Fruit fly (Drosophila melanogaster) whole organism, embryonic: Measurements from ENCODE around the gene CG11768.

Experiments used
- Antp ChIP-seq: fragments of 200-800 bp; sonication (Bioruptor generic); optimal IDR thresholded peaks from 3 replicates; lab custom pipeline; 2016; ENCODE audit warnings: missing biosample characterization, missing genetic modification characterization
- Asciz ChIP-seq: fragments of 200-800 bp; sonication (Bioruptor generic); optimal IDR thresholded peaks from 2 replicates; lab custom pipeline; 2017; ENCODE audit warnings: missing biosample characterization, mild to moderate bottlenecking, missing genetic modification characterization, missing genetic modification reagents
- CG1024 ChIP-seq: fragments of 200-800 bp; sonication (Bioruptor generic); IDR thresholded peaks from 2 replicates; pipeline ENCODE4 v1.3.6; 2022; ENCODE audit warnings: missing biosample characterization, missing genetic modification characterization
- CG10979 ChIP-seq: fragments of 200-800 bp; sonication (Bioruptor generic); optimal IDR thresholded peaks from 2 replicates; lab custom pipeline; 2018; ENCODE audit warnings: missing biosample characterization, mild to moderate bottlenecking, missing genetic modification characterization, moderate library complexity
- CG11504 ChIP-seq: fragments of 200-800 bp; sonication (Bioruptor generic); optimal IDR thresholded peaks from 3 replicates; lab custom pipeline; 2019; ENCODE audit warnings: missing biosample characterization, mild to moderate bottlenecking, missing genetic modification characterization, moderate library complexity
- CG14050 ChIP-seq: fragments of 200-800 bp; sonication (Bioruptor generic); IDR thresholded peaks from 3 replicates; pipeline ENCODE4 v1.3.6; 2022; ENCODE audit warnings: missing biosample characterization, missing genetic modification characterization
- CG1603 ChIP-seq: fragments of 200-800 bp; sonication (Bioruptor generic); optimal IDR thresholded peaks from 2 replicates; lab custom pipeline; 2019; ENCODE audit warnings: missing biosample characterization, mild to moderate bottlenecking, missing genetic modification characterization, moderate library complexity
- CG1792 ChIP-seq: fragments of 200-800 bp; sonication (Bioruptor generic); optimal IDR thresholded peaks from 2 replicates; lab custom pipeline; 2016; ENCODE audit warnings: missing biosample characterization, missing genetic modification characterization
- CG2120 ChIP-seq: fragments of 200-800 bp; sonication (Bioruptor generic); optimal IDR thresholded peaks from 3 replicates; lab custom pipeline; 2016; ENCODE audit warnings: missing biosample characterization, missing genetic modification characterization
- CG2678 ChIP-seq: fragments of 200-800 bp; sonication (Bioruptor generic); optimal IDR thresholded peaks from 3 replicates; lab custom pipeline; 2019; ENCODE audit warnings: missing biosample characterization, mild to moderate bottlenecking, missing genetic modification characterization, moderate library complexity
- CG30431 ChIP-seq: fragments of 200-800 bp; sonication (Bioruptor generic); optimal IDR thresholded peaks from 2 replicates; lab custom pipeline; 2017; ENCODE audit warnings: missing biosample characterization, missing genetic modification characterization
- CG3065 ChIP-seq: fragments of 200-800 bp; sonication (Bioruptor generic); optimal IDR thresholded peaks from 2 replicates; lab custom pipeline; 2016; ENCODE audit warnings: missing biosample characterization, missing genetic modification characterization
- CG4404 ChIP-seq: fragments of 200-800 bp; sonication (Bioruptor generic); IDR thresholded peaks from 2 replicates; pipeline ENCODE4 v1.3.6; 2022; ENCODE audit warnings: missing biosample characterization, missing genetic modification characterization
- CG6254 ChIP-seq: fragments of 200-800 bp; sonication (Bioruptor generic); optimal IDR thresholded peaks from 3 replicates; lab custom pipeline; 2017; ENCODE audit warnings: mild to moderate bottlenecking, missing biosample characterization, missing genetic modification reagents, missing genetic modification characterization
- CG6272 ChIP-seq: fragments of 200-800 bp; sonication (Bioruptor generic); IDR thresholded peaks from 2 replicates; pipeline ENCODE4 v1.3.6; 2022; ENCODE audit warnings: missing biosample characterization, missing genetic modification characterization
- CG6683 ChIP-seq: fragments of 200-800 bp; sonication (Bioruptor generic); optimal IDR thresholded peaks from 2 replicates; lab custom pipeline; 2017; ENCODE audit warnings: missing biosample characterization, mild to moderate bottlenecking, missing genetic modification characterization, missing genetic modification reagents
- CG8388 ChIP-seq: fragments of 200-800 bp; sonication (Bioruptor generic); optimal IDR thresholded peaks from 2 replicates; lab custom pipeline; 2019; ENCODE audit warnings: missing biosample characterization, mild to moderate bottlenecking, missing genetic modification characterization, moderate library complexity
- CG8944 ChIP-seq: fragments of 200-800 bp; sonication (Bioruptor generic); optimal IDR thresholded peaks from 3 replicates; lab custom pipeline; 2016; ENCODE audit warnings: missing biosample characterization, missing genetic modification characterization
- Camta ChIP-seq: fragments of 200-800 bp; sonication (Bioruptor generic); optimal IDR thresholded peaks from 2 replicates; lab custom pipeline; 2016; ENCODE audit warnings: missing biosample characterization, missing genetic modification characterization
- D ChIP-seq, 2 experiments: fragments of 200-800 bp in 1 of 2; fragments of >200 bp in 1 of 2; sonication (Bioruptor generic) in 1 of 2; optimal IDR thresholded peaks; 2 replicates in 1 of 2; 3 replicates in 1 of 2; lab custom pipeline; 2017; ENCODE audit warnings: mild to moderate bottlenecking in 1 of 2, missing biosample characterization in 1 of 2, missing genetic modification characterization in 1 of 2, missing genetic modification reagents in 1 of 2
- D19A ChIP-seq: fragments of 200-800 bp; optimal IDR thresholded peaks from 3 replicates; lab custom pipeline; 2019; ENCODE audit warnings: missing biosample characterization, mild to moderate bottlenecking, missing genetic modification characterization, moderate library complexity
- Elba2 ChIP-seq: fragments of 200-800 bp; sonication (Bioruptor generic); optimal IDR thresholded peaks from 3 replicates; lab custom pipeline; 2016; ENCODE audit warnings: missing biosample characterization, missing genetic modification characterization
- Hr3 ChIP-seq: fragments of 200-800 bp; sonication (Bioruptor generic); optimal IDR thresholded peaks from 3 replicates; lab custom pipeline; 2016; ENCODE audit warnings: missing biosample characterization, missing genetic modification characterization
- Jarid2 ChIP-seq: fragments of 200-800 bp; sonication (Bioruptor generic); optimal IDR thresholded peaks from 3 replicates; lab custom pipeline; 2017; ENCODE audit warnings: mild to moderate bottlenecking, missing biosample characterization, missing genetic modification reagents, missing genetic modification characterization
- MESR4 ChIP-seq: fragments of 200-800 bp; sonication (Bioruptor generic); optimal IDR thresholded peaks from 2 replicates; lab custom pipeline; 2018; ENCODE audit warnings: missing biosample characterization, mild to moderate bottlenecking, missing genetic modification characterization, moderate library complexity
- MTF-1 ChIP-seq: fragments of 200-800 bp; sonication (Bioruptor generic); optimal IDR thresholded peaks from 2 replicates; lab custom pipeline; 2018; ENCODE audit warnings: missing biosample characterization, mild to moderate bottlenecking, missing genetic modification characterization, borderline replicate concordance
- Nf-YA ChIP-seq: fragments of 200-800 bp; sonication (Bioruptor generic); IDR thresholded peaks from 2 replicates; pipeline ENCODE4 v1.3.6; 2022; ENCODE audit warnings: missing biosample characterization, missing genetic modification characterization
- Nf-YC ChIP-seq: fragments of 200-800 bp; optimal IDR thresholded peaks from 3 replicates; lab custom pipeline; 2019; ENCODE audit warnings: missing biosample characterization, mild to moderate bottlenecking, missing genetic modification characterization, moderate library complexity
- Ssrp ChIP-seq: fragments of 200-800 bp; sonication (Bioruptor generic); optimal IDR thresholded peaks from 2 replicates; lab custom pipeline; 2018; ENCODE audit warnings: missing biosample characterization, mild to moderate bottlenecking, missing genetic modification characterization, moderate library complexity
- Usf ChIP-seq: fragments of 200-800 bp; sonication (Bioruptor generic); optimal IDR thresholded peaks from 2 replicates; lab custom pipeline; 2017; ENCODE audit warnings: missing genotype, missing biosample characterization, missing genetic modification characterization
- ara ChIP-seq: fragments of 200-800 bp; sonication (Bioruptor generic); IDR thresholded peaks from 2 replicates; pipeline ENCODE4 v1.3.6; 2022; ENCODE audit warnings: missing biosample characterization, missing genetic modification characterization
- ase ChIP-seq: fragments of 200-800 bp; sonication (Bioruptor generic); IDR thresholded peaks from 3 replicates; pipeline ENCODE4 v1.3.6; 2022; ENCODE audit warnings: missing biosample characterization, missing genetic modification characterization
- bbx ChIP-seq: fragments of 200-800 bp; sonication (Bioruptor generic); IDR thresholded peaks from 2 replicates; pipeline ENCODE4 v1.3.6; 2022; ENCODE audit warnings: missing biosample characterization, missing genetic modification characterization; ENCODE audit not compliant: partially characterized antibody
- chinmo ChIP-seq: fragments of 200-800 bp; sonication (Bioruptor generic); IDR thresholded peaks from 4 replicates; pipeline ENCODE4 v1.3.6; 2022; ENCODE audit warnings: missing biosample characterization, missing genetic modification characterization; ENCODE audit not compliant: partially characterized antibody
- crc ChIP-seq: fragments of 200-800 bp; sonication (Bioruptor generic); optimal IDR thresholded peaks from 2 replicates; lab custom pipeline; 2016; ENCODE audit warnings: missing biosample characterization, missing genetic modification characterization
- croc ChIP-seq: fragments of 200-800 bp; sonication (Bioruptor generic); conservative IDR thresholded peaks from 3 replicates; pipeline ENCODE4 v1.3.6; 2022; ENCODE audit warnings: missing biosample characterization, missing genetic modification characterization
- danr ChIP-seq: fragments of 200-800 bp; sonication (Bioruptor generic); IDR thresholded peaks from 2 replicates; pipeline ENCODE4 v1.3.6; 2022; ENCODE audit warnings: missing biosample characterization, missing genetic modification characterization
- gcm ChIP-seq: fragments of 200-800 bp; sonication (Bioruptor generic); optimal IDR thresholded peaks from 2 replicates; lab custom pipeline; 2019; ENCODE audit warnings: missing biosample characterization, mild to moderate bottlenecking, missing genetic modification characterization, moderate library complexity
- gem ChIP-seq: fragments of 200-800 bp; sonication (Bioruptor generic); optimal IDR thresholded peaks from 2 replicates; lab custom pipeline; 2019; ENCODE audit warnings: missing biosample characterization, mild to moderate bottlenecking, missing genetic modification characterization, moderate library complexity
- inv ChIP-seq: fragments of 200-800 bp; sonication (Bioruptor generic); IDR thresholded peaks from 2 replicates; pipeline ENCODE4 v1.3.6; 2022; ENCODE audit warnings: missing biosample characterization, missing genetic modification characterization; ENCODE audit not compliant: partially characterized antibody
- jumu ChIP-seq: fragments of 200-800 bp; sonication (Bioruptor generic); optimal IDR thresholded peaks from 3 replicates; lab custom pipeline; 2016; ENCODE audit warnings: missing biosample characterization, missing genetic modification characterization
- kah ChIP-seq: fragments of 200-800 bp; sonication (Bioruptor generic); optimal IDR thresholded peaks from 2 replicates; lab custom pipeline; 2018; ENCODE audit warnings: missing biosample characterization, mild to moderate bottlenecking, missing genetic modification characterization
- klu ChIP-seq: fragments of 200-800 bp; sonication (Bioruptor generic); IDR thresholded peaks from 2 replicates; pipeline ENCODE4 v1.3.6; 2022; ENCODE audit warnings: missing biosample characterization, missing genetic modification characterization
- lmd ChIP-seq: fragments of 200-800 bp; sonication (Bioruptor generic); IDR thresholded peaks from 2 replicates; pipeline ENCODE4 v1.3.6; 2022; ENCODE audit warnings: missing biosample characterization, missing genetic modification characterization
- org-1 ChIP-seq: fragments of 200-800 bp; sonication (Bioruptor generic); optimal IDR thresholded peaks from 2 replicates; lab custom pipeline; 2017; ENCODE audit warnings: missing biosample characterization, missing genetic modification characterization
- scrt ChIP-seq: fragments of 200-800 bp; sonication (Bioruptor generic); optimal IDR thresholded peaks from 2 replicates; lab custom pipeline; 2018; ENCODE audit warnings: missing biosample characterization, mild to moderate bottlenecking, missing genetic modification characterization, moderate library complexity
- tgo ChIP-seq: fragments of 200-800 bp; sonication (Bioruptor generic); IDR thresholded peaks from 3 replicates; pipeline ENCODE4 v1.3.6; 2022; ENCODE audit warnings: missing biosample characterization, missing genetic modification characterization
- tup ChIP-seq: fragments of 200-800 bp; sonication (Bioruptor generic); optimal IDR thresholded peaks from 2 replicates; lab custom pipeline; 2016; ENCODE audit warnings: missing biosample characterization, mild to moderate bottlenecking, missing genetic modification characterization, moderate library complexity

The CG11768 gene

dm6 chr3R:8812342-8812966, 44.5 kb upstream of the CG11768 start (continued):
- TF ChIP-seq tgo = peak; percentile 59
- TF ChIP-seq CG10979 (tag; lab: Kevin White, UChicago) = peak; percentile 63
- TF ChIP-seq MTF-1 (GFP tag; lab: Kevin White, UChicago) = no peak
- peak; percentile 31 for TF ChIP-seq CG2120 (GFP tag; lab: Kevin White, UChicago)
- no peak for TF ChIP-seq inv (GFP tag; lab: Robert Waterston, UW)
- TF ChIP-seq ase (GFP tag; lab: Robert Waterston, UW) = peak; percentile 56; the same call in 1 of the 3 replicates
- peak; percentile 52 for TF ChIP-seq gcm (GFP tag; lab: Kevin White, UChicago)
- TF ChIP-seq Ssrp = peak; percentile 19
- no peak for TF ChIP-seq Jarid2 (GFP tag; lab: Kevin White, UChicago)
- TF ChIP-seq bbx (GFP tag; lab: Robert Waterston, UW) = no peak; the same call in 1 of the 2 replicates
- TF ChIP-seq MESR4 (GFP tag; lab: Kevin White, UChicago) = no peak
- no peak for TF ChIP-seq CG3065 (GFP tag; lab: Kevin White, UChicago)
- TF ChIP-seq Usf = no peak
- 0 out of 2 replicates have a peak, but pooled peaks have one; percentile 13 for TF ChIP-seq Nf-YA (GFP tag; lab: Robert Waterston, UW)
- TF ChIP-seq CG6272 (GFP tag; lab: Robert Waterston, UW) = peak; percentile 53; the same call in 1 of the 2 replicates
- peak; percentile 52 for TF ChIP-seq CG1603 (tag; lab: Kevin White, UChicago)
- peak; percentile 66 for TF ChIP-seq gem
- peak; percentile 6 for TF ChIP-seq crc (GFP tag; lab: Kevin White, UChicago)
- TF ChIP-seq ara = peak; percentile 23; the same call in 1 of the 2 replicates
- peak; percentile 18; the same call in 1 of the 3 replicates for TF ChIP-seq CG14050
- peak; percentile 27; the same call in 1 of the 2 replicates for TF ChIP-seq danr (GFP tag; lab: Robert Waterston, UW)
- TF ChIP-seq Camta (GFP tag; lab: Kevin White, UChicago) = peak; percentile 40
- TF ChIP-seq scrt (GFP tag; lab: Kevin White, UChicago) = no peak
- peak; percentile 27; the same call in 1 of the 3 replicates for TF ChIP-seq croc (GFP tag; lab: Robert Waterston, UW)
- TF ChIP-seq CG6254 (GFP tag; lab: Kevin White, UChicago) = peak; percentile 12
- peak; percentile 12 for TF ChIP-seq jumu (GFP tag; lab: Kevin White, UChicago)
- peak; percentile 16 for TF ChIP-seq CG8388
- peak; percentile 19 for TF ChIP-seq CG30431
- no peak; the same call in 1 of the 2 replicates for TF ChIP-seq CG4404
- peak; percentile 13 for TF ChIP-seq CG1792 (GFP tag; lab: Kevin White, UChicago)
- TF ChIP-seq lmd = peak; percentile 48
- TF ChIP-seq D (optimal IDR thresholded peaks at IDR 0.05; lab: Kevin White, UChicago) = no peak
- TF ChIP-seq D (GFP tag; optimal IDR thresholded peaks at IDR 0.05; lab: Kevin White, UChicago) = peak; percentile 7
- peak; percentile 59 for TF ChIP-seq org-1 (GFP tag; lab: Kevin White, UChicago)
- TF ChIP-seq Elba2 (GFP tag; lab: Kevin White, UChicago) = no peak
- TF ChIP-seq tup (GFP tag; lab: Kevin White, UChicago) = peak; percentile 4
- peak; percentile 36 for TF ChIP-seq Antp (GFP tag; lab: Kevin White, UChicago)
- TF ChIP-seq chinmo (GFP tag; lab: Robert Waterston, UW) = 0 out of 4 replicates have a peak, but pooled peaks have one; percentile 13
- peak; percentile 14 for TF ChIP-seq CG2678 (tag; lab: Kevin White, UChicago)
- 0 out of 2 replicates have a peak, but pooled peaks have one; percentile 27 for TF ChIP-seq klu (GFP tag; lab: Robert Waterston, UW)
- TF ChIP-seq D19A (tag; lab: Kevin White, UChicago) = peak; percentile 31
- TF ChIP-seq CG1024 (GFP tag; lab: Robert Waterston, UW) = no peak
- peak; percentile 10 for TF ChIP-seq Nf-YC (tag; lab: Kevin White, UChicago)
- TF ChIP-seq Asciz (GFP tag; lab: Kevin White, UChicago) = peak; percentile 50
- peak; percentile 44 for TF ChIP-seq CG11504 (tag; lab: Kevin White, UChicago)
- TF ChIP-seq CG6683 (GFP tag; lab: Kevin White, UChicago) = no peak
- peak; percentile 16 for TF ChIP-seq Hr3 (GFP tag; lab: Kevin White, UChicago)
- TF ChIP-seq CG8944 (GFP tag; lab: Kevin White, UChicago) = peak; percentile 31
- peak; percentile 20 for TF ChIP-seq kah (GFP tag; lab: Kevin White, UChicago)
